Fruit fly (Drosophila melanogaster) whole organism, larva: ENCODE results near the gene CG14300.
A peak's percentile ranks its signal among the peaks of the same experiment; 100 is the strongest.

Experiments
- noc ChIP-seq: fragments of 200-800 bp; sonication (Bioruptor generic); optimal IDR thresholded peaks from 3 replicates; lab custom pipeline; 2019; ENCODE audit warnings: missing biosample characterization, mild to moderate bottlenecking, missing genetic modification characterization, moderate library complexity

Gene CG14300

DNA sequence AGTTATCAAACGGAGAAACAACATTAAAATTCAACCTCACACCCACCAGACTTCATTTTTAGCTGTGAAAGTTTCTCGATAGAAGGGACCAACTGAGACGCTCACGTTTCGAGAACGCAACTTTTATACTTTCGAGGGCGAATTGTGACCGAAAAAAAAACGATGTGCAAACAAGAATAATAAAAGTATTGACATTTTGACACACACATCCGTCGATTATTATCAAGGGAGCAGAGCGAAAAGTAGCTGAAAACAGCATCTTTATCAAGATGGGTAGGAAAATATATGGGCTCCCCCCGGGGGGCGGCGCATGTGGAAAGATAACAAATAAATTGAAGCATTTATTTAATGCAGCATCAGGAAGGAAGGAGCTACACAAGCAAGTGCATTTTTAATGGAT, at the start of gene CG14300:
Gene CG14300, minus strand, starts transcription at position 101 of the 400 bp plus-strand sequence.
- no peak for TF ChIP-seq noc (tag; lab: Kevin White, UChicago)

- no peak for TF ChIP-seq noc (tag; lab: Kevin White, UChicago)
Observed at dm6 chr3R:18742358-18743269, 49.1 kb upstream of the CG14300 start.

- TF ChIP-seq noc (tag; lab: Kevin White, UChicago) = no peak
Observed at dm6 chr3R:18741844-18742187, 48.3 kb upstream of the CG14300 start.

DNA sequence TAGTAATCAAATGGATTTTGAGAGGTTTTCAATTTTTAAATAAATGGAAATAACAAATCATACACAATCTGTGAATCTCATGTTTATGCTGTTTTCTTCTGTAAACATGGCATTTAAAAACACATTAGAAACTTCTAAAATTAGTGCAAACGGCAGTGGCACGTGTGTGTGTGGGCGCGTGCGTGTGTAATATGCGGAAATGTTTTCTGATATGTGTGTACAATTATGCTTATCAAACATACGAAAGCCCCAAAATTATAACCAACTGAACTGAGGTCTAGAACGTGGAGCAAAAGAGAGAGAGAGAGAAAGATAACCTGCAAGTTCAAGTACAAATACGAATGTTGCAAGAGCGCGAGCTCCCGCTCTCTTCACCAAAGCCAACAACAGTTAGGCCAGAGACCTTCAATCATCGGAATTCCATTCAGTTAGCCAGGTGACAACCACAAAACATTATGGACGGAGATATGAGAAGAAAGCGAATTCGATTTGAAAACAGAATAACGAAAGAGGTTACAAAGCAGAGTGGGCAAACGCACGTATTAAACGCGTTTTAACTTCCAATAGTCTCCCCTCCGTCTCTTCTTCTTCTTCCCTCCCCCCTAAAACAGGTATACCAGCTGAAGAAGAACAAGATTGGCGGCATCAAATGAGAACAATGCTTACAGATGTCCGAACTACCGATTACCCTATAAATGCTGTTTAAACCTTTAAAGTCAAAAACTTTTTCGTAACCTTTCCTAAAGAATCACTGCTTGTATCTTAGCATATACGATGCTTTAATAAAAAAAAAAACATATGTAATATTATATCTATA, 47.7 kb upstream of the CG14300 start:
- TF ChIP-seq noc (tag; lab: Kevin White, UChicago) = peak; percentile 99

- peak; percentile 63 for TF ChIP-seq noc (tag; lab: Kevin White, UChicago)
Observed at dm6 chr3R:18739978-18740954, 46.8 kb upstream of the CG14300 start.

DNA sequence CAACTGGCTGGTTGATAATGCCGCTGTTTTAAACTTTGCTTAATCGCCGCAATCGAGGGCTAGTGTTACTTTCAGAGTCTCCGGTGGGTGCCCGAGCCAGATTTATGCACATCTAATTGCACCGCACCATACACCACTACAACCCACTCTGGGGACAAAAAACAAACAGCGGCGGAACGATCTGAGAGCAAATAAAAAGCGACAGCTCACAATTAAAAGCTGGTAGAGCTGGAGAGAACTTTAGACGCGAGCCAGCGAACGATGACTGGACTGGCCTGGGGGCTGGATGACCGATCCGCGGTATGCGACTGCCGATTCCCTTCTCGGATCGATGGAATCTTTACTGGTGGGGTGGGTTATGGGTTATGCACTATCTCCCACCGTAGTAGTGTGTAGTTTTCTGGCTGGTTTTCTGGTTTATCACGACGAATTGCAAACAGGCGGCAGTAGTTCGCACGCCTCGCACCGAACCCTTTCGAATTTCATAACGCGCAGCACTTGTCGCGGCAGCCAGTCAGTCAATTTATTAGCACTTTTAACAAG, 46.0 kb upstream of the CG14300 start:
- no peak for TF ChIP-seq noc (tag; lab: Kevin White, UChicago)

DNA sequence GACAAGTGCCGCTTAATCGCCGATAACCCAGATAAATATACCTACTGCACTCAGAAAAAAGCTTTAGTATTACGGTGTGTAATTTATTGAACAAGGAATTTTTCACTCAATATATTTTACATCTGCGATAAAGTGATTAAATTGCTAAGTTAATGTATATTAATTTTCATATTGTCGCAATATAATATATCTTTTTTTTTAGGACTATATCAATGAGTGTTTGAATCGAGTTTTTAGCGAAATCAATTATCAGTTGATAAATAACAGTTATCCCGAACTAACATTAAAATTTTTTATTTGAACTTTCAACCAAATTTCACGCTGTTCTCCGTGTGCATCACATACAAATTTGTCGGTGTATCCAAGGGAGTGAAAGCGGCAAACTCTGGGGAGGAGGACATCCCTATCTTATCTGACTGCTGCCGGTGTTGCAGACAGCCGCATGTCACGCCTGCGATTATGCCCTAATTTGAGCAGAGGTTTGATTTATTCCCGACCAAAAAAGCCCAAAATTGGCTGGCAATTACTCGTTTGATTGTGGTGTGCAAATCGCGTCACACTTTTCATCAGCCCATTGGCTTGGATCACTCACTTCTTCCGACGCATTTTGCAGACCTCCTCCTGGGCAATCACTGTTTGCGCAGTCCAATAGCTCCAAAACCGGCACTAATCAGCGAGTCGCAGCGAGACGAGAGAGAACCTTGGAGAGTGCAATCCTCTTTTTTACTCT, 45.4 kb upstream of the CG14300 start:
- no peak for TF ChIP-seq noc (tag; lab: Kevin White, UChicago)

DNA sequence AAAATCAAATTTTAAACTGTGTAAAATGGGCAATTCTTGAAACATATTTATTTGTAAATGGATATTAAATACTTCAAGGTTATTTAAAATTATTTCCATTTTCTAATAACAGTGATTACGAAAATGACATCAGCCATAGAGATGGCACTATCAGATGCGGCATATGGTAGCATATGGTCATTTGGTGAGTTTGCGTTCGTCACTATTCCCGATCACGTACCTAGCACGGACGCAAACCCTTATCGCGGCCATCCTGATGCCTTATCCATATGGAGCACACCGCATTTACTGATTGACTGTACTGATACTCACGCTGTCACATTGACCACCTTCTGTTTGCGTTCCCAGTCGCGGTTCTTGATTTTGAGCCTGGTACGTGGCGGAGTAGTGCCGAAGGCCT, 44.6 kb upstream of the CG14300 start:
- TF ChIP-seq noc (tag; lab: Kevin White, UChicago) = no peak

DNA sequence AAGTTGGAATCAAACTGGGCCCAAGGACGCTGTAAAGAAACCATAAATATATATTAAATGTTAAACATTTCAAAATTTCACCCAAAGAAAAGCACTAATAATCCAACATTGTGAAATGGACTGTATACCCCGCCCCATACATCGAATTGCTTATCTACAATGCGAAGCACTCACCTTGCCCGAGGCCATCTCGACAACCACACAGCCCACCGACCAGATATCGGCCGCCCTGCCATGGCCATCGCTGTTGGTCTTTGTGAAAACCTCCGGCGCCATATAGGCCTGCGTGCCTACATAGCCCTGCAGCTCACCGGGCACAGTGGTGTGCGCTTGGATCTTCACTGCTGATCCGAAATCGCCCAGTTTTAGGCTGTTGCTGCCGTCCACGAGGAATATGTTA, 40.1 kb upstream of the CG14300 start:
- no peak for TF ChIP-seq noc (tag; lab: Kevin White, UChicago)

dm6 chr3R:18732381-18732780, 38.9 kb upstream of the CG14300 start, which contains the start of gene CG14302:
Gene CG14302 (plus strand): TSS chr3R:18732681.
- TF ChIP-seq noc (tag; lab: Kevin White, UChicago) = no peak

dm6 chr3R:18731241-18731640, 37.7 kb upstream of the CG14300 start:
- TF ChIP-seq noc (tag; lab: Kevin White, UChicago) = no peak

DNA sequence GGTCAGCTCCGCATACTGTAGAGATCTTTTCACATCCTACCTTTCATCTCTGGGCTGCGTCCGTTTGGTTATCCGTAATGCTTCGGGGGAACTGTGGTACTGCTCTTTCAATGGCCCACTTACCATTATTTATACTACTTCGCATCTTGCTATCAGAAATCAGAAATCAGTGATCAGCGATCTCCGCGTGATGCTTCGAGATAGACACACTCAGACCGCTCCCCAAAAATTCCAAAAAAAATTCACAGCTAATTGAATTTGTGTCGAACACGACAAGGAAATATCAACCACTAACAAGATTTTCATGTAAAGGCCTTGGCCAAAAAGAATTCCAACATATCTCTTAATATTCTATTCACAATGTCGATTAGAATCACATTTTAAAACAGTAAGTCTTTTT, 34.9 kb upstream of the CG14300 start, which contains the start of gene CG7715:
Gene CG7715, minus strand, starts transcription at position 101 of the 400 bp plus-strand sequence.
- no peak for TF ChIP-seq noc (tag; lab: Kevin White, UChicago)

- TF ChIP-seq noc (tag; lab: Kevin White, UChicago) = no peak
Observed at dm6 chr3R:18726334-18726733, 32.8 kb upstream of the CG14300 start, which contains the start of gene CG7714. Gene CG7714 (minus strand): TSS chr3R:18726434.

DNA sequence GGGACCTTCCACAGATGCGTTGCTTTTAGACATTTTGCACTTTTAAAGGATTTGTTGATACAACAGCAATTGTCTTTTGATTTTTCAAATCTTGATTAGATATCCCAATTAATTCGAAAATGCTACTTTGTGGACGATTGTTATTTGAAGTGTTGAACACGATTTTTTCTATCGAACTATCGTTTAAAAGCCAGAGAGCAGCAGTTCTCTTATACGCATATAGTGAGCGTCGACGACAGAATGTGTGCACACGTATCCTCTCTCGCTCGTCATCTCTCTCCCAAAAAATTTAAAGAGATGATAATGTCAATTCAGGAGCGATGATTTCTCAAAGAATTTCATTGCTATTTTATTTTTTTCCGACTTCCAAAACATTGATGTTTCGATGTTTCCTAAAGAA, 29.0 kb upstream of the CG14300 start, which contains the start of gene CG34283:
Gene CG34283, minus strand, starts transcription at position 101 of the 400 bp plus-strand sequence.
- TF ChIP-seq noc (tag; lab: Kevin White, UChicago) = no peak
